Fruit fly (Drosophila melanogaster): Measurements from ENCODE around the gene CG4115.

CG4115 gene

dm6 chr3R:12363544-12363943, 3.7 kb downstream of the CG4115 start:
- TF ChIP-seq Hr39 (GFP tag; optimal IDR thresholded peaks at IDR 0.05): no peak
- TF ChIP-seq dsx (GFP tag; optimal IDR thresholded peaks at IDR 0.05; ENCODE audit: poor library complexity, severe bottlenecking): peak; percentile 50

DNA sequence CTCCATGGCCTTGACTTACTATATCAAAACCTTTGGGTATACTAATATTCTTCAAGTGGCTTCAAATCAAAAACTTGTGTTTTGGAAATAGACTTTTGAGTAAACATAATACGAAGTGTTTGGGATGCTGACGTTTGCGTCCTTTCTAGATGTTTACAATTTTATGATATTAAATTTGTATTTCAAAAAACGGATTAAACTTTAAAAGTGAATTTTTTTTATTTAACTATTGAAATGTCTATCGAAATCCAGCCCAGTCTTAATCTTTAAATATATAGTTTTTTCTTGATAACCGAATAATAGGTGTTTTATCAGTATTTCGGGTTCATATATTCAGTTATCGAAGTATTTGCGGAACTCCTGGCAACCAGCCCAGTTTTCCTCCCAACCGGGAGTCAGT, 4.8 kb downstream of the CG4115 start, which contains the start of gene Tim17a1:
Tim17a1 (minus strand) TSS at position 101 of the 400 bp plus-strand sequence.
- no peak for TF ChIP-seq CG3032 (tag; optimal IDR thresholded peaks at IDR 0.05)

dm6 chr3R:12365264-12365840, 5.5 kb downstream of the CG4115 start, which contains the start of gene GstD10:
Gene GstD10 (minus strand): TSS chr3R:12365735.
- TF ChIP-seq vri (GFP tag; optimal IDR thresholded peaks at IDR 0.05) (peak; percentile 75), net (GFP tag; optimal IDR thresholded peaks at IDR 0.05) (no peak), achi (GFP tag; optimal IDR thresholded peaks at IDR 0.05) (no peak), svp (GFP tag) (peak; percentile 90)

- TF ChIP-seq fkh (GFP tag; optimal IDR thresholded peaks at IDR 0.05): peak; percentile 31
- TF ChIP-seq fd85E (GFP tag; optimal IDR thresholded peaks at IDR 0.05): no peak
- TF ChIP-seq Eip93F (GFP tag; optimal IDR thresholded peaks at IDR 0.05): peak; percentile 3
- peak; percentile 8 for TF ChIP-seq vri (GFP tag; optimal IDR thresholded peaks at IDR 0.05)
These were observed 6.1 kb downstream of the CG4115 start for dm6 chr3R:12365887-12366286.

dm6 chr3R:12367464-12367863, 7.7 kb downstream of the CG4115 start, which contains the start of gene GstD9:
Gene GstD9 (minus strand): TSS chr3R:12367564.
- TF ChIP-seq Eip78C (GFP tag) (peak; percentile 41), Sox15 (GFP tag; optimal IDR thresholded peaks at IDR 0.05) (no peak)

DNA sequence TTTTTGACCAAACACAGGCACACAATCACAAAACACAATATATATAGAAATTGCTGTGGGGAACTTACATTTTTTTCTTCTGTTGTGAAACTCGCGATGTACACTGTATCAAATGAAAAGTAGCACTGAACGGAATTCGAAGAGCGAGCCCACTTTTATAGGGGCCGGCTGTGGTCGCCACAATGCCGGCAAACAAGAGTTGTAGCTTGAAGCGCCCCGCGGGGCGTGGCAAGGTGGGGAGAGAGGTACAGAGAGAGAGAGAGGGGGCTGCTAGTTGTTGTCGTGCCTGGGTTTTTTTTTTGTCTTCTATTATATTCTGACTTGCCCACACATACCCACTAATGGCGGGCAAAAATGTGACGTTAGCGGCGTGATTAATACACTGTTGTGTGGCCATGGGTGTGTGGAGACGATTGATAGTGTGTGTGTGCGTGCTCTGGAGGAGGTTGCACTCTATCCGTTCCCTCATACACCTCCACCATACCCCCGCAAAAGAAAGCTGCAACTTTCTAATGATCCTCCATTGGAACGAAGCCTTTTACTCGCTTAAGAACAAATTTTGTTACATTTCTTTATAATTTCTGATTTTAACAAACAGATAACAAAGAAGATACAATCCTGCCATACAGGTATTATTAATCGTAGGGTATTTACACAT, 9.5 kb downstream of the CG4115 start, which contains the start of gene GstD1:
GstD1 (minus strand) TSS at position 134 of the 658 bp plus-strand sequence.
- TF ChIP-seq acj6 (GFP tag; optimal IDR thresholded peaks at IDR 0.05): peak; percentile 43
- TF ChIP-seq Hr39 (GFP tag; optimal IDR thresholded peaks at IDR 0.05): peak; percentile 61
- peak; percentile 47 for TF ChIP-seq CG31627 (GFP tag; optimal IDR thresholded peaks at IDR 0.05)
- TF ChIP-seq CG8632 (GFP tag; optimal IDR thresholded peaks at IDR 0.05): no peak
- TF ChIP-seq CG11762 (GFP tag; optimal IDR thresholded peaks at IDR 0.05; ENCODE audit: insufficient read depth): peak; percentile 30
- TF ChIP-seq cyc (GFP tag; optimal IDR thresholded peaks at IDR 0.05): peak; percentile 60
- TF ChIP-seq esn (GFP tag; optimal IDR thresholded peaks at IDR 0.05): peak; percentile 60
- TF ChIP-seq spab (GFP tag; optimal IDR thresholded peaks at IDR 0.05): peak; percentile 25
- TF ChIP-seq CG6792 (GFP tag; optimal IDR thresholded peaks at IDR 0.05): peak; percentile 21
- no peak for TF ChIP-seq CG8319 (GFP tag; optimal IDR thresholded peaks at IDR 0.05)
- TF ChIP-seq topi (GFP tag; optimal IDR thresholded peaks at IDR 0.05): peak; percentile 48
- TF ChIP-seq CG8119 (GFP tag; IDR thresholded peaks at IDR 0.05): peak; percentile 72
- TF ChIP-seq CG4318 (GFP tag; optimal IDR thresholded peaks at IDR 0.05): peak; percentile 76
- peak; percentile 50 for TF ChIP-seq Met (GFP tag; optimal IDR thresholded peaks at IDR 0.05)
- peak; percentile 40 for TF ChIP-seq CG10669 (GFP tag; optimal IDR thresholded peaks at IDR 0.05)
- TF ChIP-seq ss (GFP tag; optimal IDR thresholded peaks at IDR 0.05): peak; percentile 3 to 53
- TF ChIP-seq eg (GFP tag; IDR thresholded peaks at IDR 0.05): peak; percentile 75
- TF ChIP-seq Hr38 (GFP tag; optimal IDR thresholded peaks at IDR 0.05): no peak
- TF ChIP-seq lz (GFP tag; optimal IDR thresholded peaks at IDR 0.05): peak; percentile 64
- peak; percentile 43 for TF ChIP-seq pdm3 (GFP tag; optimal IDR thresholded peaks at IDR 0.05)
- peak; percentile 63 for TF ChIP-seq net (GFP tag; optimal IDR thresholded peaks at IDR 0.05)
- 0 out of 2 replicates have a peak, but pooled peaks have one; percentile 52 for TF ChIP-seq Gug (GFP tag; IDR thresholded peaks at IDR 0.05)
- TF ChIP-seq CG32006 (GFP tag; optimal IDR thresholded peaks at IDR 0.05): peak; percentile 89
- peak; percentile 79 for TF ChIP-seq svp (GFP tag)
- TF ChIP-seq CG3032 (tag; optimal IDR thresholded peaks at IDR 0.05): peak; percentile 45
- peak; percentile 67 for TF ChIP-seq Sox14 (GFP tag; optimal IDR thresholded peaks at IDR 0.05)
- peak; percentile 61 for TF ChIP-seq CG10631 (GFP tag; optimal IDR thresholded peaks at IDR 0.05)
- TF ChIP-seq Eip78C (GFP tag): peak; percentile 89
- peak; percentile 59 for TF ChIP-seq fd59A (GFP tag; optimal IDR thresholded peaks at IDR 0.05)
- peak; percentile 51 for TF ChIP-seq CG6808 (GFP tag; optimal IDR thresholded peaks at IDR 0.05)
- TF ChIP-seq Eip75B (GFP tag; optimal IDR thresholded peaks at IDR 0.05): peak; percentile 35
- TF ChIP-seq Smox (GFP tag; optimal IDR thresholded peaks at IDR 0.05): peak; percentile 36
